Fruit fly (Drosophila melanogaster): ENCODE measurements around the gene CG12025.

CG12025 gene

DNA sequence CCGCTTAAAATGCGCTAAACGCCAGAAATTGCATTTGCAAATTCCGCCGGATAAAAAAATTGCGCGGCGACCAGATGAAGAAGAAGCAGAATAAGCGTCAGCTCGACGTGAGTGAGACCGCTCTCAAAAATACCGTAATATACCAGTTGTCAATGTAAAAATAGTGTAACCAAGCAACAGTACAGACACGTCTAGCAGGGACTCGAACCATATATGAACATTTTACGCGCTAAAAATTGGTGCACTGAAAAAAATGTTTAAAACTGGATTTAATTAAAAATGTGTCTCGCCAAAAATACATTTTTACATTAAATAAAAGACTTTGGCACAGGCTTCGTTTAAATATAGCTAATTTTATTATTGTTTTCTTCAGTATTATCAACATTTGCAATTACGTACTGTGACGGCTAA lies 11.0 kb downstream of the CG12025 start, which contains the start of gene dre4 (continued):
- TF ChIP-seq Nf-YB (GFP tag; optimal IDR thresholded peaks at IDR 0.05): peak; percentile 14
- TF ChIP-seq tup (GFP tag; optimal IDR thresholded peaks at IDR 0.05): no peak
- peak; percentile 53 for TF ChIP-seq al (GFP tag; IDR thresholded peaks at IDR 0.05)
- peak; percentile 65 for TF ChIP-seq zfh2 (GFP tag; optimal IDR thresholded peaks at IDR 0.05)
- TF ChIP-seq twi (tag; optimal IDR thresholded peaks at IDR 0.05): no peak
- peak; percentile 17 for TF ChIP-seq maf-S (GFP tag; optimal IDR thresholded peaks at IDR 0.05)
- TF ChIP-seq Rx (GFP tag; IDR thresholded peaks at IDR 0.05): peak; percentile 50
- peak; percentile 66 for TF ChIP-seq CoRest (tag; optimal IDR thresholded peaks at IDR 0.05)
- peak; percentile 70 for TF ChIP-seq CG4820 (GFP tag; optimal IDR thresholded peaks at IDR 0.05)
- TF ChIP-seq CG1602 (GFP tag; optimal IDR thresholded peaks at IDR 0.05): peak; percentile 62
- peak; percentile 40 for TF ChIP-seq CG31365 (tag; optimal IDR thresholded peaks at IDR 0.05)
- TF ChIP-seq ara (GFP tag; IDR thresholded peaks at IDR 0.05): peak; percentile 80
- peak; percentile 57 for TF ChIP-seq CG10654 (GFP tag; optimal IDR thresholded peaks at IDR 0.05)
- TF ChIP-seq BtbVII (GFP tag; optimal IDR thresholded peaks at IDR 0.05): peak; percentile 32
- no peak; the same call in 2 of the 3 replicates for TF ChIP-seq H15 (GFP tag; IDR thresholded peaks at IDR 0.05)
- TF ChIP-seq CG17568 (GFP tag; optimal IDR thresholded peaks at IDR 0.05): no peak
- TF ChIP-seq CG3847 (GFP tag; IDR thresholded peaks at IDR 0.05): peak; percentile 65
- peak; percentile 85 for TF ChIP-seq Rfx (GFP tag; IDR thresholded peaks at IDR 0.05)
- TF ChIP-seq CG7357 (GFP tag; IDR thresholded peaks at IDR 0.05): no peak
- peak; percentile 42 for TF ChIP-seq CG3065 (GFP tag; optimal IDR thresholded peaks at IDR 0.05)
- peak; percentile 9 for TF ChIP-seq grn (GFP tag; optimal IDR thresholded peaks at IDR 0.05)
- peak; percentile 76 for TF ChIP-seq CG7839 (tag; optimal IDR thresholded peaks at IDR 0.05)
- TF ChIP-seq dati (GFP tag; IDR thresholded peaks at IDR 0.05): 0 out of 2 replicates have a peak, but pooled peaks have one; percentile 56
- no peak for TF ChIP-seq Eip74EF (GFP tag; optimal IDR thresholded peaks at IDR 0.05)
- peak; percentile 98 for TF ChIP-seq CG17385 (GFP tag; optimal IDR thresholded peaks at IDR 0.05)
- peak; percentile 93 for TF ChIP-seq Lhr (GFP tag; optimal IDR thresholded peaks at IDR 0.05)
- 0 out of 2 replicates have a peak, but pooled peaks have one; percentile 14 for TF ChIP-seq danr (GFP tag; IDR thresholded peaks at IDR 0.05)
- TF ChIP-seq gt (GFP tag; IDR thresholded peaks at IDR 0.05): no peak
- peak; percentile 75 for TF ChIP-seq jumu (GFP tag; optimal IDR thresholded peaks at IDR 0.05)
- TF ChIP-seq sens (GFP tag): peak; percentile 96
- TF ChIP-seq ERR (GFP tag; optimal IDR thresholded peaks at IDR 0.05): peak; percentile 34
- peak; percentile 21 for TF ChIP-seq CG31388 (GFP tag; optimal IDR thresholded peaks at IDR 0.05)
- TF ChIP-seq sisA (GFP tag; IDR thresholded peaks at IDR 0.05): peak; percentile 51; the same call in 1 of the 2 replicates
- TF ChIP-seq fu2 (GFP tag; optimal IDR thresholded peaks at IDR 0.05): peak; percentile 60
- no peak for TF ChIP-seq CG8359 (GFP tag; optimal IDR thresholded peaks at IDR 0.05; ENCODE audit: borderline replicate concordance)
- TF ChIP-seq cad (GFP tag; optimal IDR thresholded peaks at IDR 0.05): no peak
- TF ChIP-seq HLH4C (GFP tag; IDR thresholded peaks at IDR 0.05; ENCODE audit: partially characterized antibody): no peak; the same call in 2 of the 3 replicates
- peak; percentile 52 for TF ChIP-seq lmd (GFP tag; IDR thresholded peaks at IDR 0.05)
- no peak for TF ChIP-seq h (optimal IDR thresholded peaks at IDR 0.05)
- peak; percentile 34 for TF ChIP-seq CG6683 (GFP tag; optimal IDR thresholded peaks at IDR 0.05)
- peak; percentile 52 for TF ChIP-seq bab2 (GFP tag; optimal IDR thresholded peaks at IDR 0.05)
- no peak for TF ChIP-seq hkb (optimal IDR thresholded peaks at IDR 0.05)
- peak; percentile 84 for TF ChIP-seq hkb (GFP tag; IDR thresholded peaks at IDR 0.05)
- 0 out of 2 replicates have a peak, but pooled peaks have one; percentile 22 for TF ChIP-seq Dref (GFP tag; IDR thresholded peaks at IDR 0.05)
- TF ChIP-seq dimm (GFP tag; IDR thresholded peaks at IDR 0.05): peak; percentile 18; the same call in 1 of the 2 replicates
- peak; percentile 50 for TF ChIP-seq crc (GFP tag; optimal IDR thresholded peaks at IDR 0.05)
- no peak for TF ChIP-seq Dfd (GFP tag; optimal IDR thresholded peaks at IDR 0.05)
- no peak for TF ChIP-seq CG10431 (GFP tag; optimal IDR thresholded peaks at IDR 0.05)
- TF ChIP-seq Hr39 (optimal IDR thresholded peaks at IDR 0.05): no peak
- TF ChIP-seq Gug (GFP tag; IDR thresholded peaks at IDR 0.05): peak; percentile 37; the same call in 1 of the 4 replicates
- TF ChIP-seq CG1024 (GFP tag; IDR thresholded peaks at IDR 0.05): peak; percentile 49; the same call in 1 of the 2 replicates
- peak; percentile 45; the same call in 1 of the 2 replicates for TF ChIP-seq stc (GFP tag; IDR thresholded peaks at IDR 0.05)
- peak; percentile 70 for TF ChIP-seq Adf1 (GFP tag; IDR thresholded peaks at IDR 0.05)
